Fruit fly (Drosophila melanogaster) whole organism, embryonic: ENCODE results near the gene Sr-CI.

Experiments used
- ATbp ChIP-seq: fragments of 200-800 bp; sonication (Bioruptor generic); optimal IDR thresholded peaks from 2 replicates; lab custom pipeline; 2017; ENCODE audit warnings: missing biosample characterization, mild to moderate bottlenecking, missing genetic modification characterization, missing genetic modification reagents
- Antp ChIP-seq: fragments of 200-800 bp; sonication (Bioruptor generic); optimal IDR thresholded peaks from 3 replicates; lab custom pipeline; 2016; ENCODE audit warnings: missing biosample characterization, missing genetic modification characterization
- Atf3 ChIP-seq: fragments of 200-800 bp; sonication (Bioruptor generic); optimal IDR thresholded peaks from 3 replicates; lab custom pipeline; 2016; ENCODE audit warnings: missing biosample characterization, missing genetic modification characterization
- CG10209 ChIP-seq: fragments of 200-800 bp; sonication (Bioruptor generic); optimal IDR thresholded peaks from 3 replicates; lab custom pipeline; 2017; ENCODE audit warnings: missing biosample characterization, mild to moderate bottlenecking, missing genetic modification characterization, missing genetic modification reagents
- CG12155 ChIP-seq: fragments of 200-800 bp; sonication (Bioruptor generic); optimal IDR thresholded peaks from 3 replicates; lab custom pipeline; 2016; ENCODE audit warnings: missing biosample characterization, missing genetic modification characterization
- CG12236 ChIP-seq: fragments of 200-800 bp; sonication (Bioruptor generic); optimal IDR thresholded peaks from 2 replicates; lab custom pipeline; 2016; ENCODE audit warnings: missing biosample characterization, missing genetic modification characterization
- CG12391 ChIP-seq: fragments of 200-800 bp; sonication (Bioruptor generic); optimal IDR thresholded peaks from 3 replicates; lab custom pipeline; 2018; ENCODE audit warnings: missing biosample characterization, mild to moderate bottlenecking, missing genetic modification characterization, moderate library complexity
- CG12659 ChIP-seq: fragments of 200-800 bp; sonication (Bioruptor generic); optimal IDR thresholded peaks from 3 replicates; lab custom pipeline; 2017; ENCODE audit warnings: mild to moderate bottlenecking, missing biosample characterization, missing genetic modification reagents, missing genetic modification characterization
- CG14860 ChIP-seq: fragments of 200-800 bp; sonication (Bioruptor generic); IDR thresholded peaks from 3 replicates; pipeline ENCODE4 v1.3.6; 2022; ENCODE audit warnings: missing biosample characterization, missing genetic modification characterization; ENCODE audit not compliant: partially characterized antibody
- CG17328 ChIP-seq: fragments of 200-800 bp; sonication (Bioruptor generic); IDR thresholded peaks from 2 replicates; pipeline ENCODE4 v1.3.6; 2022; ENCODE audit warnings: missing biosample characterization, missing genetic modification characterization
- CG17568 ChIP-seq: fragments of 200-800 bp; sonication (Bioruptor generic); optimal IDR thresholded peaks from 2 replicates; lab custom pipeline; 2018; ENCODE audit warnings: missing biosample characterization, mild to moderate bottlenecking, missing genetic modification characterization, moderate library complexity
- CG2120 ChIP-seq: fragments of 200-800 bp; sonication (Bioruptor generic); optimal IDR thresholded peaks from 3 replicates; lab custom pipeline; 2016; ENCODE audit warnings: missing biosample characterization, missing genetic modification characterization
- CG3065 ChIP-seq: fragments of 200-800 bp; sonication (Bioruptor generic); optimal IDR thresholded peaks from 2 replicates; lab custom pipeline; 2016; ENCODE audit warnings: missing biosample characterization, missing genetic modification characterization
- CG32772 ChIP-seq: fragments of 200-800 bp; sonication (Bioruptor generic); IDR thresholded peaks from 2 replicates; pipeline ENCODE4 v1.3.6; 2022; ENCODE audit warnings: missing biosample characterization, missing genetic modification characterization
- CG4360 ChIP-seq: fragments of 200-800 bp; sonication (Bioruptor generic); IDR thresholded peaks from 2 replicates; pipeline ENCODE4 v1.3.6; 2022; ENCODE audit warnings: missing biosample characterization, missing genetic modification characterization
- CG5245 ChIP-seq: fragments of 200-800 bp; sonication (Bioruptor generic); optimal IDR thresholded peaks from 3 replicates; lab custom pipeline; 2016; ENCODE audit warnings: missing biosample characterization, missing genetic modification characterization
- CG7928 ChIP-seq: fragments of 200-800 bp; sonication (Bioruptor generic); optimal IDR thresholded peaks from 2 replicates; lab custom pipeline; 2017; ENCODE audit warnings: missing biosample characterization, mild to moderate bottlenecking, missing genetic modification characterization
- CG7963 ChIP-seq: fragments of 200-800 bp; sonication (Bioruptor generic); IDR thresholded peaks from 3 replicates; pipeline ENCODE4 v1.3.6; 2022; ENCODE audit warnings: missing biosample characterization, missing genetic modification characterization; ENCODE audit not compliant: partially characterized antibody
- CG8924 ChIP-seq: fragments of 200-800 bp; optimal IDR thresholded peaks from 3 replicates; lab custom pipeline; 2019; ENCODE audit warnings: missing biosample characterization, mild to moderate bottlenecking, missing genetic modification characterization, moderate library complexity
- CTCF ChIP-seq: fragments of 200-800 bp; sonication (Bioruptor generic); optimal IDR thresholded peaks from 2 replicates; lab custom pipeline; 2017; ENCODE audit warnings: missing biosample characterization, mild to moderate bottlenecking, missing genetic modification characterization, moderate library complexity
- Camta ChIP-seq: fragments of 200-800 bp; sonication (Bioruptor generic); optimal IDR thresholded peaks from 2 replicates; lab custom pipeline; 2016; ENCODE audit warnings: missing biosample characterization, missing genetic modification characterization
- Dp ChIP-seq: fragments of 200-800 bp; sonication (Bioruptor generic); optimal IDR thresholded peaks from 2 replicates; lab custom pipeline; 2018; ENCODE audit warnings: missing biosample characterization, mild to moderate bottlenecking, missing genetic modification characterization, moderate library complexity
- Eip74EF ChIP-seq, 2 experiments: fragments of 200-800 bp in 1 of 2; fragments of >200 bp in 1 of 2; sonication (Bioruptor generic) in 1 of 2; optimal IDR thresholded peaks; 2 replicates each; lab custom pipeline; 2017 to 2019; ENCODE audit warnings: missing biosample characterization in 2 of 2, missing genetic modification characterization in 2 of 2, mild to moderate bottlenecking in 1 of 2, moderate library complexity in 1 of 2
- GATAe ChIP-seq: fragments of 200-800 bp; sonication (Bioruptor generic); conservative IDR thresholded peaks from 2 replicates; pipeline ENCODE4 v1.3.6; 2022; ENCODE audit warnings: missing biosample characterization, missing genetic modification characterization
- HHEX ChIP-seq: fragments of 200-800 bp; sonication (Bioruptor generic); optimal IDR thresholded peaks from 3 replicates; lab custom pipeline; 2017; ENCODE audit warnings: missing biosample characterization, mild to moderate bottlenecking, missing genetic modification characterization, missing genetic modification reagents
- HmgD ChIP-seq: fragments of 200-800 bp; sonication (Bioruptor generic); optimal IDR thresholded peaks from 3 replicates; lab custom pipeline; 2016; ENCODE audit warnings: missing biosample characterization, missing genetic modification characterization
- HmgZ ChIP-seq: fragments of 200-800 bp; sonication (Bioruptor generic); optimal IDR thresholded peaks from 2 replicates; lab custom pipeline; 2018; ENCODE audit warnings: missing biosample characterization, mild to moderate bottlenecking, missing genetic modification characterization
- Hr3 ChIP-seq: fragments of 200-800 bp; sonication (Bioruptor generic); optimal IDR thresholded peaks from 3 replicates; lab custom pipeline; 2016; ENCODE audit warnings: missing biosample characterization, missing genetic modification characterization
- Mad ChIP-seq: fragments of 200-800 bp; sonication (Bioruptor generic); optimal IDR thresholded peaks from 2 replicates; lab custom pipeline; 2016; ENCODE audit warnings: missing biosample characterization, missing genetic modification characterization
- Meics ChIP-seq: fragments of 200-800 bp; sonication (Bioruptor generic); optimal IDR thresholded peaks from 2 replicates; lab custom pipeline; 2017; ENCODE audit warnings: missing biosample characterization, mild to moderate bottlenecking, missing genetic modification characterization
- Neu2 ChIP-seq: fragments of 200-800 bp; sonication (Bioruptor generic); optimal IDR thresholded peaks from 3 replicates; lab custom pipeline; 2016; ENCODE audit warnings: missing biosample characterization, missing genetic modification characterization, borderline replicate concordance
- Sox102F ChIP-seq: fragments of 200-800 bp; sonication (Bioruptor generic); optimal IDR thresholded peaks from 2 replicates; lab custom pipeline; 2018; ENCODE audit warnings: missing biosample characterization, mild to moderate bottlenecking, missing genetic modification characterization, moderate library complexity
- ab ChIP-seq: fragments of 200-800 bp; sonication (Bioruptor generic); optimal IDR thresholded peaks from 2 replicates; lab custom pipeline; 2016; ENCODE audit warnings: missing biosample characterization, missing genetic modification characterization
- ato ChIP-seq: fragments of 200-800 bp; sonication (Bioruptor generic); IDR thresholded peaks from 2 replicates; pipeline ENCODE4 v1.3.6; 2022; ENCODE audit warnings: missing biosample characterization, missing genetic modification characterization; ENCODE audit not compliant: partially characterized antibody
- cad ChIP-seq: fragments of >200 bp; optimal IDR thresholded peaks from 2 replicates; lab custom pipeline; 2017; ENCODE audit warnings: missing biosample characterization, missing genetic modification characterization
- dimm ChIP-seq: fragments of 200-800 bp; sonication (Bioruptor generic); IDR thresholded peaks from 2 replicates; pipeline ENCODE4 v1.3.6; 2022; ENCODE audit warnings: missing biosample characterization, missing genetic modification characterization
- dm ChIP-seq: fragments of 200-800 bp; sonication (Bioruptor generic); optimal IDR thresholded peaks from 3 replicates; lab custom pipeline; 2016; ENCODE audit warnings: missing biosample characterization, missing genetic modification characterization
- exex ChIP-seq: fragments of 200-800 bp; sonication (Bioruptor generic); optimal IDR thresholded peaks from 4 replicates; lab custom pipeline; 2018; ENCODE audit warnings: missing biosample characterization, mild to moderate bottlenecking, missing genetic modification characterization, moderate library complexity
- fd102C ChIP-seq: fragments of 200-800 bp; sonication (Bioruptor generic); optimal IDR thresholded peaks from 2 replicates; lab custom pipeline; 2018; ENCODE audit warnings: missing biosample characterization, mild to moderate bottlenecking, missing genetic modification characterization, moderate library complexity
- gsb ChIP-seq: fragments of 200-800 bp; sonication (Bioruptor generic); IDR thresholded peaks from 2 replicates; pipeline ENCODE4 v1.3.6; 2022; ENCODE audit warnings: missing biosample characterization, missing genetic modification characterization
- h ChIP-seq: fragments of >200 bp; optimal IDR thresholded peaks from 2 replicates; lab custom pipeline; 2017
- inv ChIP-seq: fragments of 200-800 bp; sonication (Bioruptor generic); IDR thresholded peaks from 2 replicates; pipeline ENCODE4 v1.3.6; 2022; ENCODE audit warnings: missing biosample characterization, missing genetic modification characterization; ENCODE audit not compliant: partially characterized antibody
- jing ChIP-seq: fragments of 200-800 bp; sonication (Bioruptor generic); optimal IDR thresholded peaks from 2 replicates; lab custom pipeline; 2018; ENCODE audit warnings: missing biosample characterization, mild to moderate bottlenecking, missing genetic modification characterization
- ken ChIP-seq: fragments of 200-800 bp; sonication (Bioruptor generic); IDR thresholded peaks from 3 replicates; pipeline ENCODE4 v1.3.6; 2022; ENCODE audit warnings: missing biosample characterization, missing genetic modification characterization
- lov ChIP-seq, 2 experiments: fragments of 200-800 bp in 1 of 2; fragments of >200 bp in 1 of 2; sonication (Bioruptor generic) in 1 of 2; IDR thresholded peaks in 1 of 2; optimal IDR thresholded peaks in 1 of 2; 2 replicates in 1 of 2; 3 replicates in 1 of 2; pipeline versions ENCODE4 v1.3.6 to Lab custom; 2017 to 2022; ENCODE audit warnings: missing biosample characterization in 1 of 2, missing genetic modification characterization in 1 of 2
- schlank ChIP-seq: fragments of 200-800 bp; sonication (Bioruptor generic); optimal IDR thresholded peaks from 2 replicates; lab custom pipeline; 2018; ENCODE audit warnings: missing biosample characterization, mild to moderate bottlenecking, missing genetic modification characterization
- sisA ChIP-seq: fragments of 200-800 bp; sonication (Bioruptor generic); IDR thresholded peaks from 2 replicates; pipeline ENCODE4 v1.3.6; 2022; ENCODE audit warnings: missing biosample characterization, missing genetic modification characterization
- zfh1 ChIP-seq: fragments of 200-800 bp; sonication (Bioruptor generic); IDR thresholded peaks from 3 replicates; pipeline ENCODE4 v1.3.6; 2022; ENCODE audit warnings: missing biosample characterization, missing genetic modification characterization

Sr-CI gene

dm6 chr2L:4124629-4125350 is 3.3 kb downstream of the Sr-CI start (continued):
- no peak for TF ChIP-seq Neu2 (GFP tag; lab: Kevin White, UChicago)
- TF ChIP-seq CG12659 (GFP tag; lab: Kevin White, UChicago) = peak; percentile 26
- TF ChIP-seq cad (GFP tag; lab: Kevin White, UChicago) = no peak
- no peak for TF ChIP-seq dm (GFP tag; lab: Kevin White, UChicago)
- TF ChIP-seq CG7963 (GFP tag; lab: Robert Waterston, UW) = no peak
- TF ChIP-seq CG2120 (GFP tag; lab: Kevin White, UChicago) = peak; percentile 34
- peak; percentile 53 for TF ChIP-seq HHEX (GFP tag; lab: Kevin White, UChicago)
- no peak for TF ChIP-seq HmgZ (tag; lab: Kevin White, UChicago)
- TF ChIP-seq jing (GFP tag; lab: Kevin White, UChicago) = no peak
- TF ChIP-seq, all 482 proteins: peak for 228

- peak; percentile 10; the same call in 1 of the 2 replicates for TF ChIP-seq sisA (GFP tag; lab: Robert Waterston, UW)
- TF ChIP-seq CG12155 (GFP tag; lab: Kevin White, UChicago) = no peak
- no peak for TF ChIP-seq Antp (GFP tag; lab: Kevin White, UChicago)
- TF ChIP-seq CG4360 (GFP tag; lab: Robert Waterston, UW) = no peak
- TF ChIP-seq CG17568 (GFP tag; lab: Kevin White, UChicago) = no peak
- no peak for TF ChIP-seq Eip74EF (GFP tag; optimal IDR thresholded peaks at IDR 0.05; lab: Kevin White, UChicago)
- TF ChIP-seq schlank = no peak
- no peak for TF ChIP-seq fd102C (GFP tag; lab: Kevin White, UChicago)
- no peak for TF ChIP-seq CG10209 (GFP tag; lab: Kevin White, UChicago)
- no peak for TF ChIP-seq Camta (GFP tag; lab: Kevin White, UChicago)
- no peak for TF ChIP-seq lov (optimal IDR thresholded peaks at IDR 0.05; lab: Kevin White, UChicago)
- TF ChIP-seq lov (GFP tag; IDR thresholded peaks at IDR 0.05; lab: Robert Waterston, UW) = no peak
- no peak for TF ChIP-seq h (lab: Kevin White, UChicago)
- no peak for TF ChIP-seq Sox102F (GFP tag; lab: Kevin White, UChicago)
- no peak for TF ChIP-seq CG12236
- no peak for TF ChIP-seq CG12391 (tag; lab: Kevin White, UChicago)
- no peak for TF ChIP-seq Atf3 (GFP tag; lab: Kevin White, UChicago)
- TF ChIP-seq Meics (GFP tag; lab: Kevin White, UChicago) = no peak
- TF ChIP-seq CG32772 = 0 out of 2 replicates have a peak, but pooled peaks have one; percentile 11
- no peak for TF ChIP-seq ato (GFP tag; lab: Robert Waterston, UW)
- TF ChIP-seq CG7928 (GFP tag; lab: Kevin White, UChicago) = no peak
- no peak for TF ChIP-seq exex (tag; lab: Kevin White, UChicago)
- TF ChIP-seq inv (GFP tag; lab: Robert Waterston, UW) = no peak
- TF ChIP-seq ken = 0 out of 3 replicates have a peak, but pooled peaks have one; percentile 12
- no peak for TF ChIP-seq gsb (GFP tag; lab: Robert Waterston, UW)
- peak; percentile 8 for TF ChIP-seq ATbp (GFP tag; lab: Kevin White, UChicago)
- no peak for TF ChIP-seq Dp (GFP tag; lab: Kevin White, UChicago)
- TF ChIP-seq CG14860 (GFP tag; lab: Robert Waterston, UW) = no peak
- no peak for TF ChIP-seq HmgD (GFP tag; lab: Kevin White, UChicago)
- TF ChIP-seq HmgZ (tag; lab: Kevin White, UChicago) = no peak
- TF ChIP-seq zfh1 = 0 out of 3 replicates have a peak, but pooled peaks have one; percentile 21
- no peak for TF ChIP-seq CG8924 (tag; lab: Kevin White, UChicago)
- no peak for TF ChIP-seq dimm (GFP tag; lab: Robert Waterston, UW)
- TF ChIP-seq GATAe (GFP tag; lab: Robert Waterston, UW) = no peak
- TF ChIP-seq Mad = no peak
- no peak for TF ChIP-seq ab (GFP tag; lab: Kevin White, UChicago)
- TF ChIP-seq CTCF (GFP tag; lab: Kevin White, UChicago) = no peak
- TF ChIP-seq Hr3 = no peak
- no peak for TF ChIP-seq CG3065 (GFP tag; lab: Kevin White, UChicago)
- TF ChIP-seq CG17328 (GFP tag; lab: Robert Waterston, UW) = 0 out of 2 replicates have a peak, but pooled peaks have one; percentile 26
- TF ChIP-seq CG5245 = no peak
Observed at dm6 chr2L:4128859-4129258, 7.4 kb downstream of the Sr-CI start.
